Fruit fly (Drosophila melanogaster) whole organism, prepupa: Measurements from ENCODE around the gene CG10589.

Experiments used
- CG11762 ChIP-seq: fragments of 200-800 bp; sonication (Bioruptor generic); optimal IDR thresholded peaks from 3 replicates; lab custom pipeline; 2016; ENCODE audit warnings: missing biosample characterization, missing genetic modification characterization; ENCODE audit not compliant: insufficient read depth
- CG11902 ChIP-seq: fragments of 200-800 bp; sonication (Bioruptor generic); optimal IDR thresholded peaks from 3 replicates; lab custom pipeline; 2016; ENCODE audit warnings: missing biosample characterization, missing genetic modification characterization
- CG15336 ChIP-seq: fragments of 200-800 bp; sonication (Bioruptor generic); IDR thresholded peaks from 2 replicates; pipeline ENCODE4 v1.3.6; 2022; ENCODE audit warnings: missing biosample characterization, missing genetic modification characterization
- CG1621 ChIP-seq: fragments of 200-800 bp; sonication (Bioruptor generic); optimal IDR thresholded peaks from 3 replicates; lab custom pipeline; 2018; ENCODE audit warnings: missing biosample characterization, mild to moderate bottlenecking, missing genetic modification characterization
- CG16779 ChIP-seq: fragments of 200-800 bp; sonication (Bioruptor generic); optimal IDR thresholded peaks from 3 replicates; lab custom pipeline; 2017; ENCODE audit warnings: missing biosample characterization, mild to moderate bottlenecking, missing genetic modification characterization
- CG3032 ChIP-seq: fragments of 200-800 bp; optimal IDR thresholded peaks from 2 replicates; lab custom pipeline; 2019; ENCODE audit warnings: missing biosample characterization, mild to moderate bottlenecking, missing genetic modification characterization, moderate library complexity
- CG32006 ChIP-seq: fragments of 200-800 bp; sonication (Bioruptor generic); optimal IDR thresholded peaks from 3 replicates; lab custom pipeline; 2017; ENCODE audit warnings: missing biosample characterization, mild to moderate bottlenecking, missing genetic modification characterization
- CG3919 ChIP-seq: fragments of 200-800 bp; sonication (Bioruptor generic); optimal IDR thresholded peaks from 3 replicates; lab custom pipeline; 2016; ENCODE audit warnings: missing biosample characterization, missing genetic modification characterization
- CG4318 ChIP-seq: fragments of 200-800 bp; sonication (Bioruptor generic); optimal IDR thresholded peaks from 3 replicates; lab custom pipeline; 2017; ENCODE audit warnings: missing biosample characterization, mild to moderate bottlenecking, missing genetic modification characterization
- CG6276 ChIP-seq: fragments of 200-800 bp; sonication (Bioruptor generic); optimal IDR thresholded peaks from 2 replicates; lab custom pipeline; 2017; ENCODE audit warnings: missing biosample characterization, mild to moderate bottlenecking, missing genetic modification characterization
- CG6854 ChIP-seq: fragments of 200-800 bp; sonication (Bioruptor generic); optimal IDR thresholded peaks from 2 replicates; lab custom pipeline; 2017; ENCODE audit warnings: missing biosample characterization, mild to moderate bottlenecking, missing genetic modification characterization
- CG8119 ChIP-seq: fragments of 200-800 bp; sonication (Bioruptor generic); IDR thresholded peaks from 3 replicates; pipeline ENCODE4 v1.3.6; 2022; ENCODE audit warnings: missing biosample characterization, missing genetic modification characterization
- CG9139 ChIP-seq: fragments of 200-800 bp; sonication (Bioruptor generic); optimal IDR thresholded peaks from 3 replicates; lab custom pipeline; 2017; ENCODE audit warnings: missing biosample characterization, mild to moderate bottlenecking, missing genetic modification characterization
- Ets96B ChIP-seq: fragments of 200-800 bp; optimal IDR thresholded peaks from 2 replicates; lab custom pipeline; 2019; ENCODE audit warnings: missing biosample characterization, mild to moderate bottlenecking, missing genetic modification characterization, moderate library complexity
- Gug ChIP-seq: fragments of 200-800 bp; sonication (Bioruptor generic); IDR thresholded peaks from 2 replicates; pipeline ENCODE4 v1.3.6; 2022; ENCODE audit warnings: missing biosample characterization, missing genetic modification characterization
- Hr38 ChIP-seq: sonication (Bioruptor generic); optimal IDR thresholded peaks from 2 replicates; lab custom pipeline; 2016; ENCODE audit warnings: missing biosample characterization, missing genetic modification characterization
- Hr39 ChIP-seq: fragments of 200-800 bp; sonication (Bioruptor generic); optimal IDR thresholded peaks from 2 replicates; lab custom pipeline; 2016; ENCODE audit warnings: missing biosample characterization, missing genetic modification characterization
- Hr4 ChIP-seq: fragments of 200-800 bp; sonication (Bioruptor generic); optimal IDR thresholded peaks from 3 replicates; lab custom pipeline; 2016; ENCODE audit warnings: missing biosample characterization, missing genetic modification characterization
- Sox102F ChIP-seq: fragments of 200-800 bp; sonication (Bioruptor generic); optimal IDR thresholded peaks from 2 replicates; lab custom pipeline; 2016; ENCODE audit warnings: missing biosample characterization, mild to moderate bottlenecking, missing genetic modification characterization
- Sox15 ChIP-seq: fragments of 200-800 bp; sonication (Bioruptor generic); optimal IDR thresholded peaks from 3 replicates; lab custom pipeline; 2016; ENCODE audit warnings: missing biosample characterization, missing genetic modification characterization
- dac ChIP-seq: fragments of 200-800 bp; sonication (Bioruptor generic); optimal IDR thresholded peaks from 2 replicates; lab custom pipeline; 2017; ENCODE audit warnings: missing biosample characterization, mild to moderate bottlenecking, missing genetic modification characterization
- dsx ChIP-seq: fragments of 200-800 bp; optimal IDR thresholded peaks from 3 replicates; lab custom pipeline; 2019; ENCODE audit warnings: missing biosample characterization, mild to moderate bottlenecking, missing genetic modification characterization, moderate library complexity; ENCODE audit not compliant: poor library complexity, severe bottlenecking
- eg ChIP-seq: fragments of 200-800 bp; sonication (Bioruptor generic); IDR thresholded peaks from 3 replicates; pipeline ENCODE4 v1.3.6; 2022; ENCODE audit warnings: missing biosample characterization, missing genetic modification characterization
- esn ChIP-seq: fragments of 200-800 bp; sonication (Bioruptor generic); optimal IDR thresholded peaks from 2 replicates; lab custom pipeline; 2016; ENCODE audit warnings: missing biosample characterization, mild to moderate bottlenecking, missing genetic modification characterization, moderate library complexity
- fd85E ChIP-seq: fragments of 200-800 bp; sonication (Bioruptor generic); optimal IDR thresholded peaks from 3 replicates; lab custom pipeline; 2016; ENCODE audit warnings: missing biosample characterization, missing genetic modification characterization
- fkh ChIP-seq: fragments of 200-800 bp; sonication (Bioruptor generic); optimal IDR thresholded peaks from 3 replicates; lab custom pipeline; 2017; ENCODE audit warnings: missing biosample characterization, mild to moderate bottlenecking, missing genetic modification characterization, moderate library complexity
- lz ChIP-seq: fragments of 200-800 bp; sonication (Bioruptor generic); optimal IDR thresholded peaks from 3 replicates; lab custom pipeline; 2016; ENCODE audit warnings: missing biosample characterization, missing genetic modification characterization
- net ChIP-seq: fragments of 200-800 bp; sonication (Bioruptor generic); optimal IDR thresholded peaks from 3 replicates; lab custom pipeline; 2016; ENCODE audit warnings: missing biosample characterization, missing genetic modification characterization
- spab ChIP-seq: fragments of 200-800 bp; sonication (Bioruptor generic); optimal IDR thresholded peaks from 2 replicates; lab custom pipeline; 2017; ENCODE audit warnings: missing biosample characterization, mild to moderate bottlenecking, missing genetic modification characterization, missing genetic modification reagents
- svp ChIP-seq: fragments of 200-800 bp; sonication (Bioruptor generic); peaks from one replicate; lab custom pipeline; 2016; ENCODE audit warnings: missing biosample characterization, missing genetic modification characterization
- topi ChIP-seq: fragments of 200-800 bp; sonication (Bioruptor generic); optimal IDR thresholded peaks from 3 replicates; lab custom pipeline; 2016; ENCODE audit warnings: missing biosample characterization, missing genetic modification characterization
- vri ChIP-seq: fragments of 200-800 bp; sonication (Bioruptor generic); optimal IDR thresholded peaks from 3 replicates; lab custom pipeline; 2016; ENCODE audit warnings: missing biosample characterization, mild to moderate bottlenecking, missing genetic modification characterization

Gene CG10589

DNA sequence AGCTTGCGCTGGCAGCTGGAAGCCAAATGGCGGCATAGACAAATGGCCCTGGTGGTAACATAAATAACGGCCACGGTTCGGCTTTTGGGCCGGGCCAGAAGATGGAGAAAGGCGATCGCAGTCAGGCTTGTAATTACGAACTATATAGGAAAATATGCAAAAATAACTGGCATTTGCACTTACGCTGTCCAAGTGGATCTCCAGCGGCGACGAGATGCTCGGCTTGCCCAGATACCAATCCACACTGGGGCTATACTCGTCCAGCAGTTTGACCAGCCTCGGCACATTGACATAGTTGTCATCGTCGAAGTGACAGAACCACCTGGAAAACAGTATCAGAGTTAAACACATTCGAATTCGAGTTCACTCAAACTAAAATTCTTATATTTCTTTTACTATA is at the start of gene CG10589:
TSS of gene CG10589 (plus strand) at position 301 of the 400 bp plus-strand sequence.
- no peak for TF ChIP-seq Hr39
- TF ChIP-seq CG4318: no peak
- TF ChIP-seq spab (GFP tag; lab: Kevin White, UChicago): no peak
- TF ChIP-seq esn: no peak
- TF ChIP-seq fd85E (GFP tag; lab: Kevin White, UChicago): no peak
- TF ChIP-seq CG9139: no peak
- TF ChIP-seq net (GFP tag; lab: Kevin White, UChicago): no peak

DNA sequence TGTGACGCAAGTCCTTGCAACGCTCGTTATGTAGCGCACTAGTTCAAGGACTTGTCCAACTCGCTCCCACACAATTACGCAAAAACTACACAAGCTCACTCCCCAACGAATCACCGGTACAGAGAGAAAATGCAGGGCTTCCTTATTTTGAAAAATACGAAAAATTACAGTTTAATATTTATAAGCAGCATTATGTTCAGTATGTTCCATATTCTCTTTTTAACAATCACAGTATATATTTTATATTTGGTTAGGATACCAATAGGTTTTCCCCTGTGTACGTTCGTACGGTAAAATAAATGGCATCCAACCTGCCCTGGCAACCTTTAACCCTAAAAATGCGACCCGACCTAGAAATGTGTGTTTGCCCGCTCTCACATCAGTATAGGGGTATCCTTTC is 43.7 kb upstream of the CG10589 start:
- TF ChIP-seq CG9139: no peak
- TF ChIP-seq CG8119 (GFP tag; lab: Robert Waterston, UW): no peak
- no peak for TF ChIP-seq Sox102F (GFP tag; lab: Kevin White, UChicago)
- TF ChIP-seq topi: no peak
- no peak for TF ChIP-seq CG3032 (tag; lab: Kevin White, UChicago)
- no peak for TF ChIP-seq CG15336 (GFP tag; lab: Robert Waterston, UW)
- no peak for TF ChIP-seq Ets96B (tag; lab: Kevin White, UChicago)
- no peak for TF ChIP-seq CG32006
- no peak for TF ChIP-seq dsx (GFP tag; lab: Kevin White, UChicago)
- no peak for TF ChIP-seq vri (GFP tag; lab: Kevin White, UChicago)
- no peak for TF ChIP-seq CG1621 (tag; lab: Kevin White, UChicago)
- no peak for TF ChIP-seq Sox15 (GFP tag; lab: Kevin White, UChicago)
- TF ChIP-seq, all 60 proteins: peak for 0

DNA sequence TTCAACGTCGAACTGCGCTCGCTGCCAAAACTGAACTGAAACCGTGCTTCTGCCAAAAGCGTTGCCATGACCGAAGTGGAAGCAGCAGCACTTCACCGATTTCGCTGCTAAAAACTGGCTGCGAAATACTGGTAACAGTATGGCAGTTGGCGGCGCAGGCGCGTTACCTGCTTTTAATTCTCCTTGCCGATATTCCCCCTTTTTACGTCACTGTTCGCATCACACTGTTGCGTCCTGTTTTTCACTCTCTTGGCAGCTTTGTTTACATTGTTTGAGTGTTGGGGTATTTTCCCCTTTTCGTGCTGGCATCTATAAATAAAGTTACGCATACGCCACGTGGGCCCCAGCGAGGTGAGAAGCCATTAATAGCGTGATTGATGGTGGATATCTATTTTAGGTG is 42.5 kb upstream of the CG10589 start, which contains the start of gene CG32432:
TSS of gene CG32432 (minus strand) at position 17 of the 400 bp plus-strand sequence.
- TF ChIP-seq CG9139: no peak
- TF ChIP-seq CG32006: no peak
- no peak for TF ChIP-seq CG11902 (GFP tag; lab: Kevin White, UChicago)
- TF ChIP-seq fkh (GFP tag; lab: Kevin White, UChicago): no peak
- no peak for TF ChIP-seq dsx (GFP tag; lab: Kevin White, UChicago)
- TF ChIP-seq, all 60 proteins: peak for 0

DNA sequence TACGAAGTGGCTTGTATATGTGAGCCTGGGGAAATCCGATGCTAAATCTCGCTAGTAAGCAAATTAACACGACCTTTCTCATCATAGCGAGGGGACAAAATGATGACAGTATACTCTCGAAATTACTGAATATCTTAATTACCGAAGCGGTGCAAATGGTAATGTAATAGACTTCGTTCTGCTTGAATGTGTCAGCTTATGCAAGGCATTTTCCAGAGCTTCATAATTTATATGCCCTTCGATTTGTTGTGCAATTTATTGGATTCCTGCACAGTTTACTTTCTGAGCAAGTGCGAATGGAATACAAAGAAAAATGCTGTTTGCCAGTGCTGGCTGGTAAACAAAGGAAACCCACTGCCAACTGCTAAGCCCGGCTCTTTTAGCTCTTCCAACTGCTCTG is 30.3 kb upstream of the CG10589 start, which contains the start of the genes Sfp77F and CG43931:
TSS of gene Sfp77F (minus strand) at position 101 of the 400 bp plus-strand sequence.
TSS of gene CG43931 (plus strand) at position 241 of the 400 bp plus-strand sequence.
- TF ChIP-seq CG11902 (GFP tag; lab: Kevin White, UChicago) (no peak), lz (GFP tag; lab: Kevin White, UChicago) (no peak), eg (GFP tag; lab: Robert Waterston, UW) (no peak), Hr39 (no peak), CG3032 (tag; lab: Kevin White, UChicago) (no peak), Hr4 (GFP tag; lab: Kevin White, UChicago) (no peak), Hr38 (no peak), CG1621 (tag; lab: Kevin White, UChicago) (no peak), CG6276 (GFP tag; lab: Kevin White, UChicago) (no peak), CG11762 (GFP tag; lab: Kevin White, UChicago) (no peak), svp (GFP tag; lab: Kevin White, UChicago) (no peak), CG16779 (tag; lab: Kevin White, UChicago) (no peak), dac (GFP tag; lab: Kevin White, UChicago) (no peak), Sox102F (GFP tag; lab: Kevin White, UChicago) (no peak), Gug (GFP tag; lab: Robert Waterston, UW) (no peak), CG3919 (GFP tag; lab: Kevin White, UChicago) (no peak)

DNA sequence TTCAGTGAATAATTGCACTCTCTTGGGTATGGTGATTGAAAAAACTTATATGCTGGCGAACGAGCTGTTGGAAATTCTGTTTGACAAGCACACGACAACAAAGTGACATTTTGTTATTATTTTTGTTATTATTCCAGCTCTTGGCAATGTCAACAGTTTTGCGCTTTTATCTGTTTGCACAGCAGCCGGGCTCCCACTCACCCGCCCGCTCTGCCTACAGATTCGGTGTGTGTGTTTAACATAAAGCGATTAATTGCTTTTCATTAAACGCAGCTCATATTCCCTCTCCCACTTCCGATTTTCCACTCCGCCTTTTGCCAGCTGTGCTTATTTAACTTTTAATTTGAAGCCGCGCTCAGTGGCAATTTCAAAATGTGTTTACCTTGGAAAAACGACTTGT is 26.6 kb upstream of the CG10589 start:
- TF ChIP-seq CG6854 (GFP tag; lab: Kevin White, UChicago) (no peak), fkh (GFP tag; lab: Kevin White, UChicago) (peak; percentile 66)
